Worm (Caenorhabditis elegans) whole organism, L1 larva: ENCODE measurements around the gene gcp-2.2.

ENCODE experiments used
- ama-1 ChIP-seq: fragments of 150-350 bp; optimal IDR thresholded peaks from 2 replicates; lab custom pipeline; 2014
- ceh-88 ChIP-seq: fragments of 200-800 bp; sonication (Bioruptor generic); IDR thresholded peaks from 2 replicates; pipeline ENCODE4 v1.3.6; 2022; ENCODE audit warnings: missing genetic modification characterization, missing compliant biosample characterization
- efl-1 ChIP-seq, 4 experiments: fragments of 150-350 bp; optimal IDR thresholded peaks in 3 of 4; peaks in 1 of 4; 1 replicate in 1 of 4; 2 replicates in 3 of 4; lab custom pipeline; 2014; ENCODE audit warnings: missing biosample characterization in 2 of 4, missing genetic modification characterization in 2 of 4, missing genetic modification reagents in 2 of 4
- grh-1 ChIP-seq: fragments of 200-800 bp; sonication (Bioruptor generic); IDR thresholded peaks from 2 replicates; pipeline ENCODE4 v1.3.6; 2022; ENCODE audit warnings: missing genetic modification reagents, missing genetic modification characterization, missing compliant biosample characterization
- lin-39 ChIP-seq: fragments of 150-350 bp; optimal IDR thresholded peaks from 2 replicates; lab custom pipeline; 2014; ENCODE audit warnings: missing biosample characterization, missing genetic modification reagents, missing genetic modification characterization
- nhr-11 ChIP-seq: fragments of 150-350 bp; optimal IDR thresholded peaks from 2 replicates; lab custom pipeline; 2014; ENCODE audit warnings: missing biosample characterization, missing genetic modification characterization
- nhr-19 ChIP-seq: fragments of 200-800 bp; sonication (Bioruptor generic); conservative IDR thresholded peaks from 2 replicates; pipeline ENCODE4 v1.3.6; 2022; ENCODE audit warnings: missing genetic modification characterization, missing compliant biosample characterization
- ztf-11 ChIP-seq, 2 experiments: sonication (generic microtip); optimal IDR thresholded peaks; 2 replicates each; lab custom pipeline; 2016 to 2017; ENCODE audit warnings: missing genetic modification characterization in 2 of 2, missing biosample characterization in 1 of 2, missing compliant biosample characterization in 1 of 2
- ztf-4 ChIP-seq: fragments of 150-350 bp; optimal IDR thresholded peaks from 2 replicates; lab custom pipeline; 2014; ENCODE audit warnings: missing biosample characterization, missing genetic modification characterization

DNA sequence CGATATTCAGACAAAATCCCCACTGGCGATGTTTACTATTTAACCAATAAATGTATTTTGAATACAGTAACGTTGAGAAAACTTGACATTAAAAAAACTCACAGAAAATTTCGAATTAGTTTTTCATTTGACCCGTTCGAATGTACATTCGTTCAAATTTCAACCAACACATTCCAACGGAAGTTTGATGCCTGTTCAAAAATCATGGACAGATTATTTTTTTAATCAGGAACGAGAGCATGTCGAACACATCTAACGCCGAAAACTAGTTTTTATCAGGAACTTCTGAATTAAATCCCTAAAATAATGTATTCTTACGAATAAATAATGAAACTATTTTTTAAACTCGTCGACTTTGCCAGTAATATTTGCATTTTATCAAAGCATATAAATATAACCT, 4.2 kb downstream of the gcp-2.2 start:
- TF ChIP-seq ceh-88 (GFP tag; lab: Robert Waterston, UW) (no peak), grh-1 (GFP tag; lab: Robert Waterston, UW) (no peak), efl-1 (optimal IDR thresholded peaks at IDR 0.05; lab: Kevin White, UChicago) (no peak), efl-1 (GFP tag; optimal IDR thresholded peaks at IDR 0.05 in 1 of 2; lab: Kevin White, UChicago) (no peak), ama-1 (no peak), nhr-19 (no peak), ztf-11 (tag; optimal IDR thresholded peaks at IDR 0.05; lab: Kevin White, UChicago) (no peak), ztf-4 (tag; lab: Kevin White, UChicago) (no peak), lin-39 (tag; lab: Kevin White, UChicago) (no peak), nhr-11 (tag; lab: Kevin White, UChicago) (no peak)
